Worm (Caenorhabditis elegans) whole organism, late embryonic: ENCODE data around the gene fbxc-12.

Experiments
- C38D4.7 ChIP-seq: fragments of 200-800 bp; sonication (Bioruptor generic); optimal IDR thresholded peaks from 2 replicates; lab custom pipeline; 2018; ENCODE audit warnings: mild to moderate bottlenecking, missing genetic modification characterization, moderate library complexity, missing compliant biosample characterization
- ama-1 ChIP-seq: fragments of 150-350 bp; optimal IDR thresholded peaks from 2 replicates; lab custom pipeline; 2014
- ceh-45 ChIP-seq: fragments of 200-800 bp; sonication (Bioruptor generic); IDR thresholded peaks from 2 replicates; pipeline ENCODE4 v1.3.6; 2022; ENCODE audit warnings: missing genetic modification reagents, missing genetic modification characterization, missing compliant biosample characterization
- ceh-9 ChIP-seq: sonication (generic microtip); optimal IDR thresholded peaks from 2 replicates; lab custom pipeline; 2016; ENCODE audit warnings: mild to moderate bottlenecking, missing genetic modification characterization, inconsistent platforms, missing compliant biosample characterization
- dmd-4 ChIP-seq: sonication (generic microtip); optimal IDR thresholded peaks from 2 replicates; lab custom pipeline; 2016; ENCODE audit warnings: borderline replicate concordance, missing genetic modification characterization, missing compliant biosample characterization
- fax-1 ChIP-seq: sonication (generic microtip); optimal IDR thresholded peaks from 2 replicates; lab custom pipeline; 2016; ENCODE audit warnings: missing genotype, missing genetic modification characterization, missing compliant biosample characterization
- hlh-13 ChIP-seq: fragments of 200-800 bp; sonication (Bioruptor generic); optimal IDR thresholded peaks from 2 replicates; lab custom pipeline; 2018; ENCODE audit warnings: mild to moderate bottlenecking, missing genetic modification characterization, missing compliant biosample characterization
- lim-6 ChIP-seq: sonication (generic microtip); optimal IDR thresholded peaks from 2 replicates; lab custom pipeline; 2016; ENCODE audit warnings: missing genetic modification characterization, missing compliant biosample characterization
- lin-11 ChIP-seq: fragments of 200-800 bp; sonication (Bioruptor generic); optimal IDR thresholded peaks from 2 replicates; lab custom pipeline; 2018; ENCODE audit warnings: mild to moderate bottlenecking, missing genetic modification characterization, missing compliant biosample characterization
- nfya-1 ChIP-seq: sonication (generic microtip); optimal IDR thresholded peaks from 2 replicates; lab custom pipeline; 2017; ENCODE audit warnings: missing genetic modification characterization, mild to moderate bottlenecking, missing compliant biosample characterization, antibody characterized with exemption, moderate library complexity
- nhr-11 ChIP-seq: fragments of 150-350 bp; optimal IDR thresholded peaks from 2 replicates; lab custom pipeline; 2014; ENCODE audit warnings: missing biosample characterization, missing genetic modification characterization
- unc-55 ChIP-seq: sonication (generic microtip); optimal IDR thresholded peaks from 2 replicates; lab custom pipeline; 2017; ENCODE audit warnings: missing biosample characterization, missing genetic modification reagents, missing genetic modification characterization

ce11 chrIV:927510-927909 lies 22.4 kb downstream of the fbxc-12 start:
- TF ChIP-seq hlh-13 (GFP tag; lab: Kevin White, UChicago), result no peak
- no peak for TF ChIP-seq dmd-4 (tag; lab: Kevin White, UChicago)
- no peak for TF ChIP-seq C38D4.7 (GFP tag; lab: Kevin White, UChicago)
- TF ChIP-seq ceh-9, result no peak
- no peak for TF ChIP-seq ama-1
- TF ChIP-seq nhr-11 (tag; lab: Kevin White, UChicago), result no peak
- TF ChIP-seq nfya-1 (tag; lab: Kevin White, UChicago), result no peak
- no peak for TF ChIP-seq fax-1 (tag; lab: Kevin White, UChicago)
- no peak for TF ChIP-seq ceh-45 (GFP tag; lab: Robert Waterston, UW)
- no peak for TF ChIP-seq lin-11
- no peak for TF ChIP-seq unc-55
- TF ChIP-seq lim-6 (tag; lab: Kevin White, UChicago), result no peak
